Worm (Caenorhabditis elegans) whole organism, late embryonic: ENCODE results near the gene Y38E10A.1.

ENCODE experiments used
- K09A11.1 ChIP-seq: sonication (generic microtip); optimal IDR thresholded peaks from 2 replicates; lab custom pipeline; 2017; ENCODE audit warnings: antibody characterized with exemption, mild to moderate bottlenecking, missing genetic modification characterization, missing compliant biosample characterization; ENCODE audit not compliant: insufficient read depth
- ceh-9 ChIP-seq: sonication (generic microtip); optimal IDR thresholded peaks from 2 replicates; lab custom pipeline; 2016; ENCODE audit warnings: mild to moderate bottlenecking, missing genetic modification characterization, inconsistent platforms, missing compliant biosample characterization
- che-1 ChIP-seq: sonication (generic microtip); optimal IDR thresholded peaks from 2 replicates; lab custom pipeline; 2016; ENCODE audit warnings: mild to moderate bottlenecking, missing genetic modification characterization, missing compliant biosample characterization
- elt-2 ChIP-seq: sonication (generic microtip); optimal IDR thresholded peaks from 2 replicates; lab custom pipeline; 2016; ENCODE audit warnings: missing genetic modification reagents, missing genetic modification characterization, missing compliant biosample characterization
- gmeb-2 ChIP-seq: sonication (generic microtip); optimal IDR thresholded peaks from 2 replicates; lab custom pipeline; 2016; ENCODE audit warnings: missing genetic modification characterization, inconsistent platforms, missing compliant biosample characterization
- hlh-13 ChIP-seq: fragments of 200-800 bp; sonication (Bioruptor generic); optimal IDR thresholded peaks from 2 replicates; lab custom pipeline; 2018; ENCODE audit warnings: mild to moderate bottlenecking, missing genetic modification characterization, missing compliant biosample characterization
- nfya-1 ChIP-seq: sonication (generic microtip); optimal IDR thresholded peaks from 2 replicates; lab custom pipeline; 2017; ENCODE audit warnings: missing genetic modification characterization, mild to moderate bottlenecking, missing compliant biosample characterization, antibody characterized with exemption, moderate library complexity
- pag-3 ChIP-seq: sonication (generic microtip); optimal IDR thresholded peaks from 2 replicates; lab custom pipeline; 2016; ENCODE audit warnings: missing compliant biosample characterization, missing genetic modification characterization, borderline replicate concordance
- pat-9 ChIP-seq: fragments of 200-800 bp; sonication (Bioruptor generic); optimal IDR thresholded peaks from 2 replicates; lab custom pipeline; 2018; ENCODE audit warnings: mild to moderate bottlenecking, missing genetic modification characterization, moderate library complexity, missing compliant biosample characterization
- pha-4 ChIP-seq: fragments of 150-350 bp; optimal IDR thresholded peaks from 2 replicates; lab custom pipeline; 2018; ENCODE audit warnings: missing biosample characterization, missing genetic modification reagents, missing genetic modification characterization
- rnt-1 ChIP-seq: sonication (generic microtip); optimal IDR thresholded peaks from 2 replicates; lab custom pipeline; 2016; ENCODE audit warnings: missing genetic modification characterization, missing compliant biosample characterization
- unc-86 ChIP-seq: sonication (generic microtip); optimal IDR thresholded peaks from 2 replicates; lab custom pipeline; 2016; ENCODE audit warnings: missing genetic modification characterization, missing compliant biosample characterization

- TF ChIP-seq K09A11.1 (tag; lab: Kevin White, UChicago) (no peak), pat-9 (tag; lab: Kevin White, UChicago) (no peak), gmeb-2 (no peak), ceh-9 (no peak), hlh-13 (no peak), elt-2 (tag; lab: Kevin White, UChicago) (no peak), pag-3 (tag; lab: Kevin White, UChicago) (no peak), unc-86 (tag; lab: Kevin White, UChicago) (no peak), rnt-1 (tag; lab: Kevin White, UChicago) (no peak), pha-4 (tag; lab: Kevin White, UChicago) (no peak), nfya-1 (no peak), che-1 (tag; lab: Kevin White, UChicago) (no peak)
Measured at ce11 chrII:12555579-12555978, 14.8 kb downstream of the Y38E10A.1 start, which contains the start of gene F49C5.11.
